Worm (Caenorhabditis elegans) whole organism, midembryonic: ENCODE results near the gene Y97E10AR.2.

Source experiments
- T22C8.4 ChIP-seq: fragments of 200-800 bp; sonication (Bioruptor generic); IDR thresholded peaks from 2 replicates; pipeline ENCODE4 v1.3.6; 2022; ENCODE audit warnings: missing genetic modification characterization, missing compliant biosample characterization
- cog-1 ChIP-seq: sonication (generic microtip); optimal IDR thresholded peaks from 2 replicates; lab custom pipeline; 2016; ENCODE audit warnings: missing genetic modification characterization, missing compliant biosample characterization
- flt-1 ChIP-seq: fragments of 200-800 bp; sonication (Bioruptor generic); IDR thresholded peaks from 2 replicates; pipeline ENCODE4 v1.3.6; 2022; ENCODE audit warnings: missing genetic modification characterization, missing compliant biosample characterization
- klf-2 ChIP-seq: fragments of 200-800 bp; sonication (Bioruptor generic); conservative IDR thresholded peaks from 2 replicates; pipeline ENCODE4 v1.3.6; 2022; ENCODE audit warnings: missing genetic modification reagents, missing genetic modification characterization, missing compliant biosample characterization
- med-1 ChIP-seq: sonication (generic microtip); optimal IDR thresholded peaks from 2 replicates; lab custom pipeline; 2017; ENCODE audit warnings: missing genetic modification characterization, mild to moderate bottlenecking, missing compliant biosample characterization, antibody characterized with exemption, missing genetic modification reagents; ENCODE audit not compliant: insufficient read depth
- ref-1 ChIP-seq: fragments of 200-800 bp; sonication (Bioruptor generic); conservative IDR thresholded peaks from 2 replicates; pipeline ENCODE4 v1.3.6; 2022; ENCODE audit warnings: missing genetic modification reagents, missing genetic modification characterization, missing compliant biosample characterization
- tab-1 ChIP-seq: fragments of 200-800 bp; sonication (Bioruptor generic); IDR thresholded peaks from 2 replicates; pipeline ENCODE4 v1.3.6; 2022; ENCODE audit warnings: missing genetic modification characterization, missing compliant biosample characterization
- ztf-23 ChIP-seq: fragments of 200-800 bp; sonication (Bioruptor generic); IDR thresholded peaks from 2 replicates; pipeline ENCODE4 v1.3.6; 2022; ENCODE audit warnings: missing genetic modification reagents, missing genetic modification characterization, missing compliant biosample characterization
- ztf-29 ChIP-seq: fragments of 200-800 bp; sonication (Bioruptor generic); IDR thresholded peaks from 2 replicates; pipeline ENCODE4 v1.3.6; 2022; ENCODE audit warnings: missing genetic modification reagents, missing genetic modification characterization, missing compliant biosample characterization

Y97E10AR.2 gene

DNA sequence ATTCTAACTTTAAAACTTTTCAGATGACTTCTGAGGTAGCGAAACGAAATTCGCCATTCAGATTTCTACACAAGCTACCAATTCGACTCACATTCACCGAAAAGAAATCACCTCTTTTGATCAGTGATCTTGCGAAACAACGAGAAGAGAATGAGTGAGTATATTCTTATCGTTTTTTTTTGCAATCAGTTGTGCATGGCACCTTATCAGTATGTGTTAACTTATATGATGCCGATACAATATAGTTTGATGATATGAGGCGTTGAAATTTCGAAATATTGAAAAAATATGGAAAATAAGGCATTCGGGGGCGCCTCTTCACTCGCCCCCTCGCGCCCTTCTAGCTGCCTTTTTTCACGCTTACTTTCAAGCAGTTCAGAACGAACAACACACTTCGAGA, 21.9 kb downstream of the Y97E10AR.2 start:
- TF ChIP-seq cog-1 (no peak), T22C8.4 (no peak), med-1 (GFP tag; lab: Kevin White, UChicago) (no peak), flt-1 (GFP tag; lab: Robert Waterston, UW) (no peak), klf-2 (no peak), ztf-29 (GFP tag; lab: Robert Waterston, UW) (no peak), ref-1 (GFP tag; lab: Robert Waterston, UW) (no peak)

DNA sequence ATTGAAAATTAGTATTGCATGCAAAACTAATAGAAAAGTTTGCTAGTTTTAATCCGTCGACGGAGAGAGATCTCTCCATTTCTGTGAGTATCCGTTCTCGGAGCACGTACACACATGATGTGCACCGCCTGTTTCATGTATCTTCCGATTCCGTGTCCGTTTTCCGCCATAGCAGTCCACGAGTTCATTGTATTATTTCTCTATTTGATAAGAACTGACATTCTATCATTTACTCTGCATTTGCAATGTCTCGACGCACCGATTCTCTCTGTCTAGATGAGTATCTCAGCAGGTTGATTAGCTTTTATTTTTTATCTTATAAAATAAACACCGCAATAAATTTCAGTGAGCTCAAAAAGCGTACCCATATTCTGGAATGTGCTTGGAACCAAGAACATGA, 22.9 kb downstream of the Y97E10AR.2 start:
- TF ChIP-seq klf-2: no peak
- no peak for TF ChIP-seq ztf-23 (GFP tag; lab: Robert Waterston, UW)

DNA sequence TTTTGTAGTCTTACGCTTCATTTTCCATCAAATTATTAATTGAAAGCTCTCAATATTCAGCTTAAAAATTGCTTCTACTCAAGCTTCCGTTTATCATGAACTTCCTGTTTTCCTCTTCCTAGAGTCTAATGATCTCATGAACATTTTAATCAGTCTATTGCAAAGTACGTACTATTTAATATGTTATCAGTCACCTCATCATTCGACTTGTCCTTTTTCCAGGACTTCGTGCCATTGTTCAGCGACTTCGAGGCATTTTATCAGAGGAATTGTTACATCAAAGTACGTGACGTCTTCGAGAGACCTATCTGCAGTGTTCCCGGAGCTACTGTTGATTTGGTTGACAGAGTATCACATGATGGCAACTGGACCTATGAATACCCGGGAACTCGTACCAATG, 23.8 kb downstream of the Y97E10AR.2 start:
- TF ChIP-seq T22C8.4 (no peak), ztf-29 (GFP tag; lab: Robert Waterston, UW) (no peak), ref-1 (GFP tag; lab: Robert Waterston, UW) (no peak), flt-1 (GFP tag; lab: Robert Waterston, UW) (no peak), cog-1 (no peak), klf-2 (no peak), tab-1 (no peak), med-1 (GFP tag; lab: Kevin White, UChicago) (no peak), ztf-23 (GFP tag; lab: Robert Waterston, UW) (no peak)

DNA sequence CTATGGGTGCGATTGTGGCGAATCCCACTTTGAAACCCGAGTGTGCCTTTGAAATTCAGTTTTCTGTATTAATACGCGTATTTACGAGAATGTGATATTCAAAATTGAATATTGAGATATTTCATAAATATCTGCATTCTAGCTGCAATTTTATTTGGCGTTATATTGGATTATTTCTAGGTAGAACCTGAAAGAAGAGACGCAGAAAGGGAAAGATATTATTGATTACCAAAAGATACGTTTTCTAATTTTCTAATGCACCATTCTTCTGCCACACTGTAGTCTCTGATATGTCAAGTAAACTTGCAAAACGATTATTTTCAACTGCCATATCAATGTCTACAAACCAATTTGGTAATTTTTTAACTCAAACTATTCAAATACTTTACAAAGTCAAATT, 26.1 kb downstream of the Y97E10AR.2 start, which contains the start of gene ech-3:
Gene ech-3 (plus strand): TSS at position 178 of the 400 bp plus-strand sequence.
- TF ChIP-seq ztf-29 (GFP tag; lab: Robert Waterston, UW): no peak
- no peak for TF ChIP-seq klf-2
- TF ChIP-seq med-1 (GFP tag; lab: Kevin White, UChicago): no peak
- no peak for TF ChIP-seq tab-1
- no peak for TF ChIP-seq ref-1 (GFP tag; lab: Robert Waterston, UW)
- no peak for TF ChIP-seq T22C8.4
- no peak for TF ChIP-seq cog-1
- TF ChIP-seq flt-1 (GFP tag; lab: Robert Waterston, UW): no peak

DNA sequence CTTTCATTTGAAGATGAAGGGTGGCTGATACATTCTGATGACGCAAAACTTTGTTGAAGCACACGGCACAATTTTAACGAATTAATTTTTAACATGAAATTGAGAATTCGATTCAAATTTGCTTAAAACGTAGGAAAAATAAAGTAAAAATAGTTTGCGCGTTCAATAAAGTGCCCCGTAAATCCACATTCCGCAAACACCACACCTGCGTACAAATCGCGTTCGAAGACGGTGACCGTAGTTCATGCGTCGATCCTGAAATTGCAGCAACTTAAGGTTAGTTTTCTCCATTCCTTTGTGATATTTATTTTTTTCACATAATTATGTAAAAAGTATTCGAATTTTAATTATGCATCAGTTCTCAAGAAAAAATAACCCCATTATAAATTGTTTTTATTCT, 28.8 kb downstream of the Y97E10AR.2 start, which contains the start of gene F43H9.3:
Gene F43H9.3 (minus strand): TSS at position 189 of the 400 bp plus-strand sequence.
- no peak for TF ChIP-seq tab-1
- TF ChIP-seq flt-1 (GFP tag; lab: Robert Waterston, UW): no peak
- no peak for TF ChIP-seq med-1 (GFP tag; lab: Kevin White, UChicago)
- TF ChIP-seq ztf-29 (GFP tag; lab: Robert Waterston, UW): no peak
- no peak for TF ChIP-seq cog-1
- no peak for TF ChIP-seq T22C8.4
- no peak for TF ChIP-seq ztf-23 (GFP tag; lab: Robert Waterston, UW)
- no peak for TF ChIP-seq ref-1 (GFP tag; lab: Robert Waterston, UW)
- no peak for TF ChIP-seq klf-2

DNA sequence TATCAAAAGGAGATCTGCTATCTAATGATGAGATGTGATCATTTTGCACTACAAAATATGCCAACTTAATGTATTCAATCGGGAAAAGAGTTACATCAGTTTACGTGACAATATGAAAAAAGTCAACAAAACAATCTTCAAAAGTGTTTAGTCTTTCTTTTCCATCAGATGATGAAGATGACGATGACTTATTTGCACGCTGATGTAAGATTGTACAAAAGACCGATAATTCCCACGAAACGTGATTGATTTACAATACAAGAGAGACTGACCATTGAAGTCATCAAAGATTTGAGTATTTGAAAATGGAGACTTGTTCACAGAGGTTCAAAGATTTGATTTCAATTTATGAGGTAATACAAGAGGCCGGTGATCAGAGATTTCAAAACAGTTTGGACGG, 29.3 kb downstream of the Y97E10AR.2 start:
- no peak for TF ChIP-seq cog-1
- TF ChIP-seq ztf-29 (GFP tag; lab: Robert Waterston, UW): no peak
- TF ChIP-seq ref-1 (GFP tag; lab: Robert Waterston, UW): no peak

DNA sequence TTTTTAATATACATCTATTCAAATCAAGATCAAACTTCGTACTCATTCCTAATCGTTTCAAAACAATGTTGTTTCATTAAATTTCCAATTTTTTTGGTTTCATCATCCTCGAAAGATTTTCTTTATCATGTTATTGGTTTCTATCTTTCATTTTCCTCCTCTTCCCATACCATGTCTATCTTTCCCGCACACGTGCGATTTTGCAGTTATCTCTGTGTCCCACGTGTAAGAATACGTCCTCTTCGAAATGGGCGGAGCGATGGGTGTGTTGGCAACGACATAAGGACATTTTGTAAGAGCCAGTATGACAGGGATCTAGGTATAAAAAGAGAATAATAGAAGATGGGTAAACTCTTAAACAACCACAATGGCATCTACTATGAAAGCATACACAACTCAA, 30.4 kb downstream of the Y97E10AR.2 start, which contains the start of gene F43H9.4:
Gene F43H9.4 (plus strand): TSS at position 366 of the 400 bp plus-strand sequence.
- no peak for TF ChIP-seq klf-2
- no peak for TF ChIP-seq tab-1

DNA sequence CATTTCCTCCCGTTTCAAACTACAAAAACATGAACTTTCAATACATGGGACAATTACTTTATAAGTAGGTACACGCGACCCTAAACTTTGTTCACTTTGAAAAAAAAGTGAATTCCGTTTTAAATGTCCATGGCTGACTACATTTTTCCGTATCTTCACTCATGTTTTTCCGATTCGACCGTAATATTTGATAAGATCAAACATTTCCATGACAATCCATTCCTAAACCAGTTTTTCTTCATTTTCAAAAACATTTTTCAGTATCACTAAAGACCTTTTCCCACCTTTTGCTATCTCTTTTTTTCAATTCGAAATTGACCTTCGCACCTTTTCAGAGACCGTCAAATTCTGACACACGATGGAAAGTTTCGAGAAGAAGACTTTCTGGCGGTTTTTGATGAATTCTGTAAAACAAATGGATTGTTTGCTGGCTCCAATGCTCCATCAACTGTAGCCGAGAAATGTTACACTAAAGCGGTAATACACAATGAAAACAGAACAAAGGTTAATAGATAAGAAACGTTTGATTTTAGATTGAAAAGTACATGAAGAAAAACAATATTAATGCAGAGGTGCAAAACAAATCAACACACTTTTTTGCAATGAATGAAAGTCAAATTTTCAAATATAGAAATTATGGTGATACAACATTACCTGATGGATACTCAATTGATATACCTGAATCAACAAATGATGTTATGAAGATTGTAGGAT, 31.6 kb downstream of the Y97E10AR.2 start:
- no peak for TF ChIP-seq tab-1
- no peak for TF ChIP-seq ztf-23 (GFP tag; lab: Robert Waterston, UW)
- no peak for TF ChIP-seq ref-1 (GFP tag; lab: Robert Waterston, UW)
- no peak for TF ChIP-seq ztf-29 (GFP tag; lab: Robert Waterston, UW)
- TF ChIP-seq flt-1 (GFP tag; lab: Robert Waterston, UW): no peak
- TF ChIP-seq med-1 (GFP tag; lab: Kevin White, UChicago): no peak
- TF ChIP-seq klf-2: no peak
- TF ChIP-seq cog-1: no peak
- no peak for TF ChIP-seq T22C8.4

DNA sequence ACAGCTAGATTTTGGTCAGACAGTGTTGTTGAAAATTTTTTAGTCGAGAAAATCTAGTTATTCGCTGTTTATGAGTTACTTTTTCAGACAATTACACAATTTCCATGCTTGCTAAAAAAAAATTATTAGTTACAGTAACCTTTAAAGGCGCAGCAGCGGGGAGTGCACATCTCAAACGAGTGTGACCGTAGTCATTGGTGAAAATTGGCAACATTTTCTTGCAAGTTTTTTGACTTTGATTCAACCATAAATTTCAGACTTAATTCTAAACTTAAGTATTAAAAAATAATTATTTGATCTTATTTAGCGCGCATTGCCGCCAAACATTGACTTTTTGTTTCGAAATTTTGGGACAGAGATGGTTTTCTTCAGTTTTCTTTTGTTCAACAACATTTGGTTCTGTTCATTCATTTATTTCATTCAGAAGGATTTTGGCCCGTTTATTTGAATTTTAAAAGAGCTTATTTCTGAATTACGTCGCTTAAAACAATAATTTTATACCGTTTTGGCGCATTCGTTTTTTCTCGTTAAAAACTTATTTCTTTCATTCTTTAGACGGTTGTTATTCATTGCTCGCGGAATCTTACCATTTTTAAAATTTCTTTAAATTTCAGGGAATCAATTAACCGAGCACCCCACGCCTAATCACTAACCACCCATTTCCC, 33.0 kb downstream of the Y97E10AR.2 start, which contains the start of gene oma-2:
Gene oma-2 (plus strand): TSS at position 615 of the 665 bp plus-strand sequence.
- TF ChIP-seq ref-1 (GFP tag; lab: Robert Waterston, UW): no peak
- no peak for TF ChIP-seq ztf-23 (GFP tag; lab: Robert Waterston, UW)
- TF ChIP-seq klf-2: no peak
- TF ChIP-seq tab-1: no peak
- no peak for TF ChIP-seq flt-1 (GFP tag; lab: Robert Waterston, UW)
- no peak for TF ChIP-seq T22C8.4
- no peak for TF ChIP-seq med-1 (GFP tag; lab: Kevin White, UChicago)
- no peak for TF ChIP-seq cog-1
- no peak for TF ChIP-seq ztf-29 (GFP tag; lab: Robert Waterston, UW)

DNA sequence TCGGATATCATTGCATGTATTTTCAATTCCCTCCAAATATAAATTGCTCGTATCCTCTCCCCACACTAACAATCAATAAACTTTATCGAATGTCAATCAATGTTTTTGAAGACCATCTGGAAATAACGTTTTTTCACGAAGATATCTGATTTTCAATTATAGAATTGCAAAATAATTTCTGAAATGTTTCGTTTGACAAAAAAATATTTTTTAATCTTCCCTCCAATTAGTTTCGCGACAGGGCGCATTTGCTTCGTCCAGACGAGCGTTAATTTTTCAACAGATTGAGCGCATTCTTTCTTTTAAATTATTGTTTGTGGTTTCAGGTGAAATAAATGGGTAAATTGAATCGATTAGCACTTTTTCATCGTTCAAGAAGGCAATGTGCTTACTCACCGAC, 35.1 kb downstream of the Y97E10AR.2 start, which contains the start of gene vars-1:
Gene vars-1 (plus strand): TSS at position 291 of the 400 bp plus-strand sequence.
- TF ChIP-seq cog-1 (no peak), ztf-23 (GFP tag; lab: Robert Waterston, UW) (no peak), tab-1 (no peak), ref-1 (GFP tag; lab: Robert Waterston, UW) (no peak), T22C8.4 (no peak), ztf-29 (GFP tag; lab: Robert Waterston, UW) (no peak), med-1 (GFP tag; lab: Kevin White, UChicago) (no peak), flt-1 (GFP tag; lab: Robert Waterston, UW) (no peak)
